Worm (Caenorhabditis elegans) whole organism, late embryonic: ENCODE data around the gene C01G5.25.

Source experiments
- C08G9.2 ChIP-seq: sonication (generic microtip); optimal IDR thresholded peaks from 2 replicates; lab custom pipeline; 2016; ENCODE audit warnings: mild to moderate bottlenecking, missing genetic modification characterization, moderate library complexity, missing compliant biosample characterization
- K02D7.2 ChIP-seq: sonication (generic microtip); optimal IDR thresholded peaks from 2 replicates; lab custom pipeline; 2017; ENCODE audit warnings: mild to moderate bottlenecking, missing genetic modification characterization, missing compliant biosample characterization
- Y22D7AL.16 ChIP-seq: sonication (generic microtip); optimal IDR thresholded peaks from 2 replicates; lab custom pipeline; 2016; ENCODE audit warnings: missing genetic modification characterization, missing compliant biosample characterization
- ama-1 ChIP-seq: fragments of 150-350 bp; optimal IDR thresholded peaks from 2 replicates; lab custom pipeline; 2014
- ceh-18 ChIP-seq: sonication (generic microtip); optimal IDR thresholded peaks from 2 replicates; lab custom pipeline; 2016; ENCODE audit warnings: missing genetic modification characterization, missing compliant biosample characterization
- ceh-2 ChIP-seq: sonication (generic microtip); optimal IDR thresholded peaks from 2 replicates; lab custom pipeline; 2016; ENCODE audit warnings: missing genotype, missing genetic modification characterization, missing compliant biosample characterization
- ceh-22 ChIP-seq: sonication (generic microtip); optimal IDR thresholded peaks from 2 replicates; lab custom pipeline; 2017; ENCODE audit warnings: missing biosample characterization, missing genetic modification characterization
- ceh-24 ChIP-seq: sonication (generic microtip); optimal IDR thresholded peaks from 2 replicates; lab custom pipeline; 2016; ENCODE audit warnings: mild to moderate bottlenecking, missing genetic modification characterization, missing compliant biosample characterization
- ceh-31 ChIP-seq: sonication (generic microtip); optimal IDR thresholded peaks from 2 replicates; lab custom pipeline; 2016; ENCODE audit warnings: missing genetic modification characterization, missing compliant biosample characterization
- ceh-34 ChIP-seq: sonication (generic microtip); optimal IDR thresholded peaks from 2 replicates; lab custom pipeline; 2016; ENCODE audit warnings: mild to moderate bottlenecking, missing genetic modification characterization, missing compliant biosample characterization
- ceh-48 ChIP-seq: sonication (generic microtip); optimal IDR thresholded peaks from 2 replicates; lab custom pipeline; 2016; ENCODE audit warnings: missing genetic modification characterization, inconsistent platforms, missing compliant biosample characterization
- ceh-6 ChIP-seq: fragments of 200-800 bp; sonication (Bioruptor generic); optimal IDR thresholded peaks from 2 replicates; lab custom pipeline; 2018; ENCODE audit warnings: mild to moderate bottlenecking, missing genetic modification characterization, missing compliant biosample characterization
- dmd-4 ChIP-seq: sonication (generic microtip); optimal IDR thresholded peaks from 2 replicates; lab custom pipeline; 2016; ENCODE audit warnings: borderline replicate concordance, missing genetic modification characterization, missing compliant biosample characterization
- elt-2 ChIP-seq: sonication (generic microtip); optimal IDR thresholded peaks from 2 replicates; lab custom pipeline; 2016; ENCODE audit warnings: missing genetic modification reagents, missing genetic modification characterization, missing compliant biosample characterization
- elt-4 ChIP-seq: sonication (generic microtip); optimal IDR thresholded peaks from 2 replicates; lab custom pipeline; 2016; ENCODE audit warnings: missing genetic modification characterization, missing compliant biosample characterization
- ets-4 ChIP-seq: sonication (generic microtip); optimal IDR thresholded peaks from 2 replicates; lab custom pipeline; 2016; ENCODE audit warnings: missing genetic modification characterization, missing compliant biosample characterization
- eyg-1 ChIP-seq: sonication (generic microtip); optimal IDR thresholded peaks from 2 replicates; lab custom pipeline; 2016; ENCODE audit warnings: missing genotype, missing genetic modification characterization, missing compliant biosample characterization
- fkh-10 ChIP-seq: fragments of 150-350 bp; optimal IDR thresholded peaks from 2 replicates; lab custom pipeline; 2014; ENCODE audit warnings: missing biosample characterization, missing genetic modification reagents, missing genetic modification characterization
- gmeb-2 ChIP-seq: sonication (generic microtip); optimal IDR thresholded peaks from 2 replicates; lab custom pipeline; 2016; ENCODE audit warnings: missing genetic modification characterization, inconsistent platforms, missing compliant biosample characterization
- hlh-13 ChIP-seq: fragments of 200-800 bp; sonication (Bioruptor generic); optimal IDR thresholded peaks from 2 replicates; lab custom pipeline; 2018; ENCODE audit warnings: mild to moderate bottlenecking, missing genetic modification characterization, missing compliant biosample characterization
- hlh-30 ChIP-seq: sonication (generic microtip); optimal IDR thresholded peaks from 2 replicates; lab custom pipeline; 2017; ENCODE audit warnings: antibody characterized with exemption, missing genetic modification characterization, missing compliant biosample characterization; ENCODE audit not compliant: insufficient read depth
- hlh-8 ChIP-seq: sonication (generic microtip); optimal IDR thresholded peaks from 2 replicates; lab custom pipeline; 2016; ENCODE audit warnings: missing genotype, missing genetic modification characterization, missing compliant biosample characterization
- lim-6 ChIP-seq: sonication (generic microtip); optimal IDR thresholded peaks from 2 replicates; lab custom pipeline; 2016; ENCODE audit warnings: missing genetic modification characterization, missing compliant biosample characterization
- madf-2 ChIP-seq: sonication (generic microtip); optimal IDR thresholded peaks from 2 replicates; lab custom pipeline; 2017; ENCODE audit warnings: missing genetic modification characterization, missing compliant biosample characterization
- nfya-1 ChIP-seq: sonication (generic microtip); optimal IDR thresholded peaks from 2 replicates; lab custom pipeline; 2017; ENCODE audit warnings: missing genetic modification characterization, mild to moderate bottlenecking, missing compliant biosample characterization, antibody characterized with exemption, moderate library complexity
- nhr-11 ChIP-seq: fragments of 150-350 bp; optimal IDR thresholded peaks from 2 replicates; lab custom pipeline; 2014; ENCODE audit warnings: missing biosample characterization, missing genetic modification characterization
- npax-4 ChIP-seq: sonication (generic microtip); optimal IDR thresholded peaks from 2 replicates; lab custom pipeline; 2016; ENCODE audit warnings: missing genetic modification characterization, missing compliant biosample characterization
- pat-9 ChIP-seq: fragments of 200-800 bp; sonication (Bioruptor generic); optimal IDR thresholded peaks from 2 replicates; lab custom pipeline; 2018; ENCODE audit warnings: mild to moderate bottlenecking, missing genetic modification characterization, moderate library complexity, missing compliant biosample characterization
- pha-2 ChIP-seq: sonication (generic microtip); optimal IDR thresholded peaks from 2 replicates; lab custom pipeline; 2017; ENCODE audit warnings: mild to moderate bottlenecking, missing genetic modification characterization, missing compliant biosample characterization
- pqm-1 ChIP-seq: sonication (generic microtip); optimal IDR thresholded peaks from 2 replicates; lab custom pipeline; 2016; ENCODE audit warnings: missing genetic modification characterization, missing compliant biosample characterization
- pros-1 ChIP-seq: fragments of 150-350 bp; optimal IDR thresholded peaks from 2 replicates; lab custom pipeline; 2014; ENCODE audit warnings: missing biosample characterization, missing genetic modification reagents, missing genetic modification characterization
- sdc-2 ChIP-seq: sonication (generic microtip); optimal IDR thresholded peaks from 2 replicates; lab custom pipeline; 2016; ENCODE audit warnings: missing genotype, missing genetic modification characterization, missing compliant biosample characterization
- sox-4 ChIP-seq: sonication (generic microtip); optimal IDR thresholded peaks from 2 replicates; lab custom pipeline; 2017; ENCODE audit warnings: mild to moderate bottlenecking, missing genetic modification characterization, inconsistent platforms, missing compliant biosample characterization
- tbx-7 ChIP-seq: sonication (generic microtip); optimal IDR thresholded peaks from 2 replicates; lab custom pipeline; 2016; ENCODE audit warnings: missing genotype, missing genetic modification characterization, missing compliant biosample characterization
- unc-3 ChIP-seq, 2 experiments: fragments of 200-800 bp in 1 of 2; sonication (Bioruptor generic) in 1 of 2; sonication (generic microtip) in 1 of 2; conservative IDR thresholded peaks in 1 of 2; optimal IDR thresholded peaks in 1 of 2; 2 replicates each; pipeline versions ENCODE4 v1.3.6 to Lab custom; 2016 to 2022; ENCODE audit warnings: missing compliant biosample characterization in 2 of 2, missing genetic modification characterization in 2 of 2, missing genetic modification reagents in 1 of 2
- unc-42 ChIP-seq: sonication (generic microtip); optimal IDR thresholded peaks from 2 replicates; lab custom pipeline; 2016; ENCODE audit warnings: missing genotype, missing genetic modification characterization, missing compliant biosample characterization
- unc-55 ChIP-seq: sonication (generic microtip); optimal IDR thresholded peaks from 2 replicates; lab custom pipeline; 2017; ENCODE audit warnings: missing biosample characterization, missing genetic modification reagents, missing genetic modification characterization
- unc-86 ChIP-seq: sonication (generic microtip); optimal IDR thresholded peaks from 2 replicates; lab custom pipeline; 2016; ENCODE audit warnings: missing genetic modification characterization, missing compliant biosample characterization
- zip-5 ChIP-seq: sonication (generic microtip); optimal IDR thresholded peaks from 2 replicates; lab custom pipeline; 2016; ENCODE audit warnings: missing genetic modification characterization, missing compliant biosample characterization
- ztf-16 ChIP-seq: sonication (generic microtip); optimal IDR thresholded peaks from 2 replicates; lab custom pipeline; 2017; ENCODE audit warnings: missing genetic modification characterization, missing compliant biosample characterization

Gene C01G5.25

DNA sequence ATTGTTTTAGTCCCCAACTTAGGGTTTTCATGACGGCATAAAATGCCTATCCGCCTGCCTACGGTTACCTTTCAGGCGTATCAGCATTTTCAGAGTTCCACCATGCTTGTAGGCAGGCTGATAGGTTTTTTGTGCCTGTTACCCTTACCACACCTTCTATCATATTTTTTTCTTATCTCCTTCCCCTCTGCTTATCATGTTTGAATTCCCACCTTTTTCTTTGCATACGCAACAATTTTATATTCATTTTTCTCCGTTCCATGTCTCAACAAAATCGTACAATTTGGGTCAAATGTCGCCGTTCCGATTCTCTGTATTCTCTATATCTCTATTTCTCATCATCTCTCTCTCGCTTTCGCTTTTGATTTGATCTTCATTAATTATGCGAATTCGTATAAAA, 21.9 kb upstream of the C01G5.25 start, which contains the start of gene C01G5.9:
C01G5.9 (plus strand) TSS at position 301 of the 400 bp plus-strand sequence.
- no peak for TF ChIP-seq ets-4
- no peak for TF ChIP-seq pha-2
- TF ChIP-seq ztf-16 (tag; lab: Kevin White, UChicago), result no peak
- no peak for TF ChIP-seq unc-55 (GFP tag; lab: Kevin White, UChicago)
- TF ChIP-seq elt-2, result peak; percentile 49
- TF ChIP-seq sox-4 (tag; lab: Kevin White, UChicago), result no peak

DNA sequence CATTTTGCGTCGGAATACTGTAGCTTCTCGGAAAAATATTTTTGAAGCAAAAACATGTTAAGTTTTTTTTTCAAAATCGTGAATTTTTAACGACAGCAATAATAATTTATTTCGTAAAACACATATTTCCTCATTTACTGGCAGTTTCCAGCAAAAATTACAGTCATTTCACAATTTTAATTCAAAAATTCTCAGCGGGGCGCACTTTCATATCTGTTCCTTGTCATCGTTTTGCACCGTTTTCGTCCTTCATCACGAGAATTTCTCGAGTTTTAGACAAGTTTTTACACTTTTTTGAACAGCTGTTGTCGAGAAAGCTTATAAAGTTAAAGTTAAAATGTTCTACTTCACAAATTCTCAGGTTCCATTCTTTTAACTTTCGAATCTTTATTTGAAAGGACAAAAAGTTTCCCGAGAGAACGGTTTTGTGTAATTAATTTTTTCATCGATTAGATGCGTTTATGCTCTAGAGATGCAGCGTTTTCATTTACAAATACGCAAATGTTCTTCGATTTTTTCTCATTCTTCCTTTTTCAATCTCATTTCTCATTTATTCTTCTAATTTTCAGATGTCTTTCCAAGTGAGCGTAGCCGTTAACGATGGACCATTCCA, 19.1 kb upstream of the C01G5.25 start, which contains the start of gene ddi-1:
ddi-1 (plus strand) TSS at position 563 of the 613 bp plus-strand sequence.
- TF ChIP-seq npax-4 (tag; lab: Kevin White, UChicago), result no peak
- TF ChIP-seq, all 69 proteins: peak for 0

DNA sequence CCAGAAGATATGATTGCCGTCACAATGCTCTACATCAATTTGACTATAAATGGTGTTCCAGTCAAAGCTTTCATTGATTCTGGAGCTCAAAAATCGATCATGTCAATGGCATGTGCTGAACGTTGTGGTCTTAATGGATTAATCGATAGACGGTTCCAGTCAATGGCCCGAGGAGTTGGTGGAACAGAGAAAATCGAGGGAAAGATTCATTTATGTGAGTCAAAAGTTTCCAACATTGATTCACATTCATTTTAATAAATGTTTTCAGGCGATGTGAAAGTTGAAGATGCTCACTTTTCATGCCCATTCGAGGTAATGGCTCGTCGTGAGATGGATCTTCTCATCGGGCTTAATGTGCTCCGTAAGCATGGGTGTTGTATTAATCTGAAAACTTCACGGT, 17.7 kb upstream of the C01G5.25 start:
- TF ChIP-seq eyg-1, result no peak
- no peak for TF ChIP-seq ceh-48 (tag; lab: Kevin White, UChicago)
- no peak for TF ChIP-seq C08G9.2
- no peak for TF ChIP-seq tbx-7 (tag; lab: Kevin White, UChicago)
- TF ChIP-seq nhr-11, result no peak
- no peak for TF ChIP-seq gmeb-2
- no peak for TF ChIP-seq unc-42 (tag; lab: Kevin White, UChicago)
- TF ChIP-seq unc-86 (tag; lab: Kevin White, UChicago), result no peak
- no peak for TF ChIP-seq fkh-10 (GFP tag; lab: Kevin White, UChicago)
- no peak for TF ChIP-seq ama-1 (lab: Kevin White, UChicago)
- TF ChIP-seq hlh-30 (tag; lab: Kevin White, UChicago), result no peak
- TF ChIP-seq hlh-8 (tag; lab: Kevin White, UChicago), result no peak
- TF ChIP-seq hlh-13, result no peak
- TF ChIP-seq ceh-6 (GFP tag; lab: Kevin White, UChicago), result no peak

DNA sequence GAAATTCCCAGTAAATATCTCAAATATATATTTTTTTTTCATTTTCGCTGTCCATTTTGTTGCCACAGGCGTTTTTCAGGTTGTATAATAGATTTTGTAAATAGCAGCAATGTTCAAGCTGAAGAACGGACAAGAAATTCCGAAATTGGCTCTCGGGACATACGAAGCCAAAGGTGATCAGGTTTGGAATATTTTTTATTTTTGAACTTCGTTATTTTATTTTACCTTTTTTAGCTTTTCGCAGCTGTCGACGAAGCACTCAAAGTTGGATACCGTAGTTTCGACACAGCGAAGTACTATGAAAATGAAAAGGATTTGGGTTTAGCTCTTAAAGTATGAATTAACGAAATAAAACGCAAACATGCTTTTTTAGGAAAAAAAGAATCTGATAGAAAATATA, 17.0 kb upstream of the C01G5.25 start, which contains the start of gene C01G5.5:
C01G5.5 (plus strand) TSS at position 80 of the 400 bp plus-strand sequence.
- TF ChIP-seq ceh-6 (GFP tag; lab: Kevin White, UChicago), result no peak
- TF ChIP-seq ceh-18, result no peak
- no peak for TF ChIP-seq unc-3 (GFP tag; conservative IDR thresholded peaks at IDR 0.05; lab: Robert Waterston, UW)
- TF ChIP-seq unc-3 (tag; optimal IDR thresholded peaks at IDR 0.05; lab: Kevin White, UChicago), result no peak
- no peak for TF ChIP-seq lim-6 (tag; lab: Kevin White, UChicago)
- no peak for TF ChIP-seq ceh-24 (tag; lab: Kevin White, UChicago)
- TF ChIP-seq unc-86 (tag; lab: Kevin White, UChicago), result no peak
- no peak for TF ChIP-seq ceh-2 (tag; lab: Kevin White, UChicago)
- no peak for TF ChIP-seq sdc-2 (tag; lab: Kevin White, UChicago)
- no peak for TF ChIP-seq nfya-1 (tag; lab: Kevin White, UChicago)
- no peak for TF ChIP-seq zip-5 (tag; lab: Kevin White, UChicago)
- TF ChIP-seq pha-2, result no peak
- TF ChIP-seq pqm-1 (tag; lab: Kevin White, UChicago), result no peak

DNA sequence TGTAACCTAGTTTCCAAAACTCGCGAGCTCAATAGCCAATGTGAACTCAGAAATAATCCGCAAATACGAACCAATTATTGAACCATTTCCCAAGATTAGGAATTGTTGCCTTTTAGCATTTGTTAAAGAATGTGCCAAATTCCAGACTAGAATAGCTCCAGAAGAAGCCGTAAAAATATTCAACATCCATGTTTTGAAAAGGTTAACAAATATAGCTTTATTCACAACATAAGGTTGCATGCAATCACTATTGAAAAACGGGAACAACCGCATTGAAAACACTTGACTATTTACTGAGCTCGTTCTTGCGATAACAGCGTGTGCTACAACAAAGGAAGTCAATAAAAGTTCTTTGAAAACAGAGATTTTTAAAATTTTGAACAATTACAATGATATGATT, 15.0 kb upstream of the C01G5.25 start:
- TF ChIP-seq K02D7.2 (no peak), pat-9 (tag; lab: Kevin White, UChicago) (no peak), pros-1 (no peak), elt-2 (no peak), eyg-1 (no peak), dmd-4 (tag; lab: Kevin White, UChicago) (no peak), elt-4 (no peak), ceh-48 (tag; lab: Kevin White, UChicago) (no peak), ceh-24 (tag; lab: Kevin White, UChicago) (no peak), madf-2 (tag; lab: Kevin White, UChicago) (no peak), Y22D7AL.16 (no peak), npax-4 (tag; lab: Kevin White, UChicago) (no peak), ceh-22 (no peak), ceh-34 (tag; lab: Kevin White, UChicago) (no peak), ceh-31 (no peak), sdc-2 (tag; lab: Kevin White, UChicago) (no peak), pha-2 (no peak)
